Worm (Caenorhabditis elegans): ENCODE measurements around the gene T13A10.2.

The T13A10.2 gene

DNA sequence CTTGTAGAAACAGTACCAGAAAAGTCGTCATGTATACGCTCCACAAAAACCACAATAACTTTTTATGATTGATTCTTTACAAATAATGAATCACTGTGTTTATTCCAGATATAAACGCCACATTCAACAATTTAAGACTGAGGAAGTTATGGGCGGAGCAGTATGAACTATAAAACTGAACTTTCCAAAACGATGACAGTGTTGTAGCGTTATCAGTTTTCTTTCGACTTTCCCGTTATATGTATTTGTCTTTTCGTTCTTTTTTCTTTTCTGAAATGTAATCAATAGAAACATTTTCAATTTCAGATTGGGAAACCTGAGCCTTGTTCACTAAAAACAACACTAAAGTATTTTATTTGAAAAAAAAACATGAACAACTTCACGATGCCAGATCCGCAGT, 36.0 kb upstream of the T13A10.2 start, which contains the start of gene C49A9.9:
TSS of gene C49A9.9 (plus strand) at position 307 of the 400 bp plus-strand sequence.
- no peak for TF ChIP-seq unc-55 (GFP tag; optimal IDR thresholded peaks at IDR 0.05)
- TF ChIP-seq fos-1 (tag; optimal IDR thresholded peaks at IDR 0.05) = peak; percentile 84

- TF ChIP-seq dmd-4 (tag; optimal IDR thresholded peaks at IDR 0.05) (no peak), lin-13 (GFP tag; optimal IDR thresholded peaks at IDR 0.05) (no peak), lin-11 (tag; optimal IDR thresholded peaks at IDR 0.05) (no peak), lin-39 (tag; optimal IDR thresholded peaks at IDR 0.05) (no peak), nhr-23 (tag; optimal IDR thresholded peaks at IDR 0.05) (no peak), fos-1 (tag; optimal IDR thresholded peaks at IDR 0.05) (no peak)
Observed at ce11 chrIV:6217503-6217902, 35.6 kb upstream of the T13A10.2 start.

DNA sequence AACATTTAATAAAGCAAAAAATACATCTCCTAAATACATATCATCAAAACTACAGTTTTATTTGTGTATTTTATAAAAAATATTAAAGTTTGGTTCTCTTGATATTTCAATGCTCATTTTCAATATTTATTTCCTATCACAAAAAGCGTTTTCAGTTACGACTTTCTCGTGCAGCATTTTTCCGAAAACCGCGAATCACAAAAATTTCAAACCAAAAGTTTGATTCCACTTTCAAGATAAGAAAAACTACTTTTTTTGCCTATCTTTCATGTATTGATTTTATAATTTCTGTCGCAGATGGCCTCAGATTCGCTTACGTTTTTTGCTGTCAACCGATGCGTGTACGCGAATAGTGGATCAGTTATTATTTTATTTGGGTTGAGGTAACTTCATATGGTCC, 33.7 kb upstream of the T13A10.2 start, which contains the start of gene C49A9.4:
TSS of gene C49A9.4 (plus strand) at position 265 of the 400 bp plus-strand sequence.
- TF ChIP-seq fos-1 (tag; optimal IDR thresholded peaks at IDR 0.05) (peak; percentile 78), gmeb-1 (tag; optimal IDR thresholded peaks at IDR 0.05) (peak; percentile 23), sma-9 (GFP tag; optimal IDR thresholded peaks at IDR 0.05) (peak; percentile 22), sma-9 (tag; optimal IDR thresholded peaks at IDR 0.05) (no peak), lin-13 (GFP tag; optimal IDR thresholded peaks at IDR 0.05) (no peak)

DNA sequence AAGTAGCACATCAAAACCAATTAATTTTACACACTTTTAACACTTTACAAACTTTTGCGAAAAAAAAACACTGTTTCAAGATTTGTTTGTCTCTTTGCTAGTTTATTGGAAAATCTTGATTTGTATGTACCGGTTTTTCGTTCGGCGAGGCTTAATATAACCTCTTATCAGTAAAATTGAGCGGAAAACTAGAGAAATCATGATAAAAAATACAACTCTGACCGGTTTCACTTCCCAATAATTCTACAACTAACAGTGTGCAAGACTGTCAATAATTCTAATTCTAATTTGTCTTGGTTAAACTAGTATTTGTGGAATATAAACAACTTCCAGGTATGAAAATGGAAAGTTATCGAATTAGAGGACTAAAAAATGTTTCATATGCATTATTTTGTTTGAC, 31.2 kb upstream of the T13A10.2 start, which contains the start of gene C49A9.3:
TSS of gene C49A9.3 (plus strand) at position 212 of the 400 bp plus-strand sequence.
- TF ChIP-seq fos-1 (tag; optimal IDR thresholded peaks at IDR 0.05) = peak; percentile 82
- TF ChIP-seq nhr-10 (tag; optimal IDR thresholded peaks at IDR 0.05) = no peak
- no peak for TF ChIP-seq gmeb-1 (tag; optimal IDR thresholded peaks at IDR 0.05)
- TF ChIP-seq ama-1 (optimal IDR thresholded peaks at IDR 0.05) = no peak
- no peak for TF ChIP-seq mab-5 (tag; optimal IDR thresholded peaks at IDR 0.05)

ce11 chrIV:6225143-6225542, 28.0 kb upstream of the T13A10.2 start, which contains the start of gene C49A9.2:
C49A9.2 (plus strand) TSS chrIV:6225443.
- TF ChIP-seq lin-13 (GFP tag; optimal IDR thresholded peaks at IDR 0.05) (no peak), nhr-129 (tag; optimal IDR thresholded peaks at IDR 0.05) (no peak), ztf-1 (GFP tag; conservative IDR thresholded peaks at IDR 0.05) (no peak), F13H6.1 (tag; optimal IDR thresholded peaks at IDR 0.05) (no peak)

DNA sequence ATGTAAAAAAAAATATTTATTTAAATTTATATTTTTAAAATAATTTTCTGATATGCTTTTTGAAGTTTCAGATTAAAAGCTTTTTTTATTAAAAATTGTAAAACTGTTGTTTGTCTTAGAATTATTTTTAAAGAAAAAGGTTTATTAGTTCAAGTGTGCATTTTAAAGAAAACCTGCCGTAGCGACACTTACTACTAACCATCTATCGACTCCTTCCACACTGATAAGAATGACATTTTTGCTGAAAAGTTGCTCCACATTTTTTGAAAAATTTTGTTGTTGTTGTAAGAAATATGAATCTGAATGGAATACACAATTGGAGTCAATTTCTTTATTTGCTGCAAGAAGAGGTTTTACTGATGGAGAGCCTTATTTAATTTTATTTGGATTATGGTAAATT, 25.1 kb upstream of the T13A10.2 start, which contains the start of gene C49A9.1:
TSS of gene C49A9.1 (plus strand) at position 217 of the 400 bp plus-strand sequence.
- peak; percentile 72 for TF ChIP-seq fos-1 (tag; optimal IDR thresholded peaks at IDR 0.05)
- TF ChIP-seq elt-3 (tag; optimal IDR thresholded peaks at IDR 0.05) = no peak

DNA sequence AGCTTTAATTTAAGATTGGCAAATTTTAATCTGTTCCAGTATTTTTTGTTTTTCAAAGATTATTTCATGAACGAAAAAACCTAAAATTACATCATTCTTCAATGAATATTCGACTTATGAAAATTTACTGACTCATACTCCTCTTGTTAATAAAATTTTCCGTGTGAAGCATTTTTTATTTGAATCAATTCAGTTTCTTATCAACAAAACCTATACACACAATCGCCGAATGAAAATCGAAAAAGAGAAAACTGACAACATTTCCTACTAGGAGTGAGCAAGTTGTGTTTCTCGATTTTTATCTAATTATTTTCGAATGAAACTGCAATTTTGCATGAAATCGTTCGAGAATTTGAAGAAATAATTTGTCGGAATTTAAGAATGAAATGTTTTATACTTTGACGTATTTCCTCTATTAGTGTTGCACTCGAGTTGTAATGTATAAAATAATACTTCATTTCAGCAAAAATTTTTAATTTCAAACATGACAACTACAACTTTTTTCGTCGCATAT, 22.5 kb upstream of the T13A10.2 start, which contains the start of gene F58F9.4:
TSS of gene F58F9.4 (plus strand) at position 464 of the 514 bp plus-strand sequence.
- TF ChIP-seq fos-1 (tag; optimal IDR thresholded peaks at IDR 0.05) = peak; percentile 93
- no peak for TF ChIP-seq R02D3.7 (tag; optimal IDR thresholded peaks at IDR 0.05)

ce11 chrIV:6232769-6233290, 20.3 kb upstream of the T13A10.2 start, which contains the start of gene F58F9.3:
F58F9.3 (plus strand) TSS chrIV:6233240.
- peak; percentile 89 for TF ChIP-seq fos-1 (tag; optimal IDR thresholded peaks at IDR 0.05)
- peak; percentile 3 for TF ChIP-seq crh-2 (tag; optimal IDR thresholded peaks at IDR 0.05)
- no peak for TF ChIP-seq R02D3.7 (tag; optimal IDR thresholded peaks at IDR 0.05)
- TF ChIP-seq ceh-82 (tag; optimal IDR thresholded peaks at IDR 0.05) = no peak
- TF ChIP-seq lin-13 (GFP tag; optimal IDR thresholded peaks at IDR 0.05) = no peak
- no peak for TF ChIP-seq egl-27 (tag; optimal IDR thresholded peaks at IDR 0.05)
- TF ChIP-seq elt-3 (tag; optimal IDR thresholded peaks at IDR 0.05) = no peak

ce11 chrIV:6237508-6238227, 15.4 kb upstream of the T13A10.2 start, which contains the start of the genes F58F9.6 and F58F9.8:
F58F9.6 (minus strand) TSS chrIV:6237608.
F58F9.8 (plus strand) TSS chrIV:6238177.
- TF ChIP-seq elt-1 (tag; optimal IDR thresholded peaks at IDR 0.05) (no peak), nhr-6 (tag; optimal IDR thresholded peaks at IDR 0.05) (no peak), fos-1 (tag; optimal IDR thresholded peaks at IDR 0.05) (no peak), R02D3.7 (tag; optimal IDR thresholded peaks at IDR 0.05) (no peak), ztf-4 (tag; optimal IDR thresholded peaks at IDR 0.05) (no peak), dmd-4 (tag; optimal IDR thresholded peaks at IDR 0.05) (no peak), nhr-12 (tag; optimal IDR thresholded peaks at IDR 0.05) (no peak), aly-2 (tag; optimal IDR thresholded peaks at IDR 0.05) (no peak), ZK546.5 (tag; optimal IDR thresholded peaks at IDR 0.05) (no peak), mab-5 (tag; optimal IDR thresholded peaks at IDR 0.05) (no peak), zag-1 (tag; optimal IDR thresholded peaks at IDR 0.05) (no peak), peb-1 (tag; optimal IDR thresholded peaks at IDR 0.05) (no peak), nhr-21 (tag; optimal IDR thresholded peaks at IDR 0.05) (no peak), nhr-23 (tag; optimal IDR thresholded peaks at IDR 0.05) (no peak), mbf-1 (tag; optimal IDR thresholded peaks at IDR 0.05) (no peak), sma-3 (GFP tag; optimal IDR thresholded peaks at IDR 0.05) (no peak)

All from whole organism, L2 larva.